ENCODE assay signal across 1 fruit fly cellular context in the genomic region with DNA sequence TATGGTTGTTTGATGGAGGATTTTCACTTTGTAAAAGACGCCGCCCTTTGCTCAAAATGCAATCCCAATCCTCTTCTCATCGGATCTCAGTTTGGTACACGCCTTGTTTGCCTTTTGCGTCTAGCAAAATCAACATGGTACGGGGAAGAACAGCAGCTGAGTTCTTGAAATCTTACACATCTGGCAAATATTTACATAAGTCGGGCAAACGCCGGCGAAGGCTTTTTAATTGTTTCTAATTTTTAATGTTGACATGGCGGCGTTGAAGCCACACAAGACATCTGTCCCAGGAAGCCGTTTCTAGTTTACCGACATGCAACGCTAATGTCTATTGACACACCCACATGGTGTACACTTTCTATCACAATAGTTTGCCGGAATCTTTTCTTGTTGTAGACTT.
TF ChIP-seq lines count a peak whose summit lies in the region.

No protein-coding gene starts in this region.

TF ChIP-seq in whole organism, embryonic, 481 proteins besides CTCF, POLR2A, EP300 and RAD21 (continued from another document):
- TF ChIP-seq kni (GFP tag; optimal IDR thresholded peaks at IDR 0.05; lab: Kevin White, UChicago) (peak; percentile 83), CG32532 (GFP tag; IDR thresholded peaks at IDR 0.05; lab: Robert Waterston, UW) (no peak), ro (GFP tag; IDR thresholded peaks at IDR 0.05; lab: Robert Waterston, UW) (no peak), fd64A (GFP tag; optimal IDR thresholded peaks at IDR 0.05; lab: Kevin White, UChicago) (peak; percentile 53), CG1529 (GFP tag; optimal IDR thresholded peaks at IDR 0.05; lab: Kevin White, UChicago) (peak; percentile 13), CG14710 (tag; optimal IDR thresholded peaks at IDR 0.05; lab: Kevin White, UChicago) (peak; percentile 68), CrebB (tag; optimal IDR thresholded peaks at IDR 0.05; lab: Kevin White, UChicago) (no peak), CG5953 (GFP tag; IDR thresholded peaks at IDR 0.05; lab: Robert Waterston, UW) (no peak), Kr (GFP tag; optimal IDR thresholded peaks at IDR 0.05; lab: Kevin White, UChicago) (peak; percentile 40), scrt (GFP tag; optimal IDR thresholded peaks at IDR 0.05; lab: Kevin White, UChicago) (no peak), Side (GFP tag; optimal IDR thresholded peaks at IDR 0.05; lab: Kevin White, UChicago) (peak; percentile 5), odd (GFP tag; optimal IDR thresholded peaks at IDR 0.05; lab: Kevin White, UChicago) (peak; percentile 28), maf-S (GFP tag; optimal IDR thresholded peaks at IDR 0.05; lab: Kevin White, UChicago) (no peak), D (optimal IDR thresholded peaks at IDR 0.05; lab: Kevin White, UChicago) (no peak), D (GFP tag; optimal IDR thresholded peaks at IDR 0.05; lab: Kevin White, UChicago) (peak; percentile 8), tio (GFP tag; optimal IDR thresholded peaks at IDR 0.05; lab: Kevin White, UChicago) (peak; percentile 74), CG7786 (GFP tag; optimal IDR thresholded peaks at IDR 0.05; lab: Kevin White, UChicago) (no peak), CG8359 (GFP tag; optimal IDR thresholded peaks at IDR 0.05; lab: Kevin White, UChicago; ENCODE audit: borderline replicate concordance) (peak; percentile 41), CG8944 (GFP tag; optimal IDR thresholded peaks at IDR 0.05; lab: Kevin White, UChicago) (no peak), CG2202 (tag; optimal IDR thresholded peaks at IDR 0.05; lab: Kevin White, UChicago) (peak; percentile 53), CG13775 (GFP tag; optimal IDR thresholded peaks at IDR 0.05; lab: Kevin White, UChicago) (no peak), BtbVII (GFP tag; optimal IDR thresholded peaks at IDR 0.05; lab: Kevin White, UChicago) (no peak), pum (GFP tag; optimal IDR thresholded peaks at IDR 0.05; lab: Kevin White, UChicago) (no peak), CG10959 (GFP tag; IDR thresholded peaks at IDR 0.05; lab: Robert Waterston, UW) (no peak), ara (GFP tag; IDR thresholded peaks at IDR 0.05; lab: Robert Waterston, UW) (peak; percentile 52; the same call in 1 of the 2 replicates), NC2β (GFP tag; optimal IDR thresholded peaks at IDR 0.05; lab: Kevin White, UChicago) (peak; percentile 18), CG4328 (GFP tag; optimal IDR thresholded peaks at IDR 0.05; lab: Kevin White, UChicago) (peak; percentile 5), Oaz (GFP tag; IDR thresholded peaks at IDR 0.05; lab: Robert Waterston, UW) (no peak), Spps (tag; optimal IDR thresholded peaks at IDR 0.05; lab: Kevin White, UChicago) (no peak), MTF-1 (GFP tag; optimal IDR thresholded peaks at IDR 0.05; lab: Kevin White, UChicago; ENCODE audit: borderline replicate concordance) (peak; percentile 53), gem (tag; optimal IDR thresholded peaks at IDR 0.05; lab: Kevin White, UChicago) (peak; percentile 30), CG1233 (GFP tag; optimal IDR thresholded peaks at IDR 0.05; lab: Kevin White, UChicago) (peak; percentile 40), CG6254 (GFP tag; optimal IDR thresholded peaks at IDR 0.05; lab: Kevin White, UChicago) (peak; percentile 56), Lhr (GFP tag; optimal IDR thresholded peaks at IDR 0.05; lab: Kevin White, UChicago) (peak; percentile 25), CG14441 (GFP tag; IDR thresholded peaks at IDR 0.05; lab: Robert Waterston, UW) (no peak), CG1603 (tag; optimal IDR thresholded peaks at IDR 0.05; lab: Kevin White, UChicago) (peak; percentile 14), CG9797 (GFP tag; optimal IDR thresholded peaks at IDR 0.05; lab: Kevin White, UChicago) (no peak), CG31441 (GFP tag; IDR thresholded peaks at IDR 0.05; lab: Robert Waterston, UW) (peak; percentile 44; the same call in 1 of the 2 replicates), CG4820 (GFP tag; optimal IDR thresholded peaks at IDR 0.05; lab: Kevin White, UChicago) (no peak), CG33557 (GFP tag; optimal IDR thresholded peaks at IDR 0.05; lab: Kevin White, UChicago) (peak; percentile 80), eyg (GFP tag; optimal IDR thresholded peaks at IDR 0.05; lab: Kevin White, UChicago) (no peak), Sox100B (GFP tag; optimal IDR thresholded peaks at IDR 0.05; lab: Kevin White, UChicago) (peak; percentile 4), bcd (GFP tag; optimal IDR thresholded peaks at IDR 0.05; lab: Kevin White, UChicago) (no peak), dmrt11E (tag; optimal IDR thresholded peaks at IDR 0.05; lab: Kevin White, UChicago) (peak; percentile 65), CG15479 (GFP tag; optimal IDR thresholded peaks at IDR 0.05; lab: Kevin White, UChicago) (peak; percentile 8), Myb (GFP tag; optimal IDR thresholded peaks at IDR 0.05; lab: Kevin White, UChicago) (no peak), CG15514 (GFP tag; optimal IDR thresholded peaks at IDR 0.05; lab: Kevin White, UChicago) (no peak), CoRest (tag; optimal IDR thresholded peaks at IDR 0.05; lab: Kevin White, UChicago) (no peak), sim (GFP tag; IDR thresholded peaks at IDR 0.05; lab: Robert Waterston, UW) (no peak), sc (optimal IDR thresholded peaks at IDR 0.05; lab: Kevin White, UChicago) (no peak), sc (GFP tag; optimal IDR thresholded peaks at IDR 0.05; lab: Kevin White, UChicago) (peak; percentile 15), shn (GFP tag; optimal IDR thresholded peaks at IDR 0.05; lab: Kevin White, UChicago) (no peak), Atf6 (GFP tag; IDR thresholded peaks at IDR 0.05; lab: Robert Waterston, UW) (no peak), Aef1 (GFP tag; IDR thresholded peaks at IDR 0.05; lab: Robert Waterston, UW) (no peak), CG8290 (GFP tag; optimal IDR thresholded peaks at IDR 0.05; lab: Kevin White, UChicago) (no peak), CG8290 (tag; optimal IDR thresholded peaks at IDR 0.05; lab: Kevin White, UChicago) (peak in 1 of 2 experiments; percentile 35), CG4854 (GFP tag; optimal IDR thresholded peaks at IDR 0.05; lab: Kevin White, UChicago) (no peak), amos (GFP tag; IDR thresholded peaks at IDR 0.05; lab: Robert Waterston, UW; ENCODE audit: partially characterized antibody) (no peak), gt (GFP tag; IDR thresholded peaks at IDR 0.05; lab: Robert Waterston, UW) (no peak), CG30431 (GFP tag; optimal IDR thresholded peaks at IDR 0.05; lab: Kevin White, UChicago) (no peak), CG6272 (GFP tag; IDR thresholded peaks at IDR 0.05; lab: Robert Waterston, UW) (no peak), otp (GFP tag; IDR thresholded peaks at IDR 0.05; lab: Robert Waterston, UW) (peak; percentile 74; the same call in 2 of the 3 replicates), dati (GFP tag; IDR thresholded peaks at IDR 0.05; lab: Robert Waterston, UW) (no peak), CG2875 (GFP tag; optimal IDR thresholded peaks at IDR 0.05; lab: Kevin White, UChicago) (no peak), Asciz (GFP tag; optimal IDR thresholded peaks at IDR 0.05; lab: Kevin White, UChicago) (peak; percentile 41), wor (GFP tag; IDR thresholded peaks at IDR 0.05; lab: Robert Waterston, UW) (no peak), CG10209 (GFP tag; optimal IDR thresholded peaks at IDR 0.05; lab: Kevin White, UChicago) (peak; percentile 28), CG4282 (GFP tag; optimal IDR thresholded peaks at IDR 0.05; lab: Kevin White, UChicago) (no peak), crc (GFP tag; optimal IDR thresholded peaks at IDR 0.05; lab: Kevin White, UChicago) (no peak), CG15696 (tag; optimal IDR thresholded peaks at IDR 0.05; lab: Kevin White, UChicago) (peak; percentile 90), dmrt99B (tag; optimal IDR thresholded peaks at IDR 0.05; lab: Kevin White, UChicago) (no peak), CG3407 (GFP tag; optimal IDR thresholded peaks at IDR 0.05; lab: Kevin White, UChicago) (peak; percentile 31), CG12744 (GFP tag; optimal IDR thresholded peaks at IDR 0.05; lab: Kevin White, UChicago) (no peak), ken (GFP tag; IDR thresholded peaks at IDR 0.05; lab: Robert Waterston, UW) (no peak), CG6813 (GFP tag; optimal IDR thresholded peaks at IDR 0.05; lab: Kevin White, UChicago) (peak; percentile 59), B-H1 (GFP tag; IDR thresholded peaks at IDR 0.05; lab: Robert Waterston, UW) (no peak), Ets65A (GFP tag; lab: Kevin White, UChicago) (peak; percentile 90), Abd-B (GFP tag; optimal IDR thresholded peaks at IDR 0.05; lab: Kevin White, UChicago) (no peak), HLH54F (GFP tag; optimal IDR thresholded peaks at IDR 0.05; lab: Kevin White, UChicago) (no peak), HLH4C (GFP tag; IDR thresholded peaks at IDR 0.05; lab: Robert Waterston, UW; ENCODE audit: partially characterized antibody) (no peak), C15 (GFP tag; IDR thresholded peaks at IDR 0.05; lab: Robert Waterston, UW) (0 out of 3 replicates have a peak, but pooled peaks have one; percentile 7), CG13424 (tag; optimal IDR thresholded peaks at IDR 0.05; lab: Kevin White, UChicago) (peak; percentile 10), CG2199 (GFP tag; IDR thresholded peaks at IDR 0.05; lab: Robert Waterston, UW) (0 out of 3 replicates have a peak, but pooled peaks have one; percentile 51), abd-A (tag; optimal IDR thresholded peaks at IDR 0.05; lab: Kevin White, UChicago) (no peak), Dip2 (GFP tag; IDR thresholded peaks at IDR 0.05; lab: Robert Waterston, UW) (no peak), CG6689 (GFP tag; IDR thresholded peaks at IDR 0.05; lab: Robert Waterston, UW) (peak; percentile 35), CG12236 (GFP tag; optimal IDR thresholded peaks at IDR 0.05; lab: Kevin White, UChicago) (peak; percentile 40), sens (GFP tag; lab: Kevin White, UChicago) (peak; percentile 78), Gug (GFP tag; IDR thresholded peaks at IDR 0.05; lab: Robert Waterston, UW) (no peak), mld (GFP tag; IDR thresholded peaks at IDR 0.05; lab: Robert Waterston, UW; ENCODE audit: partially characterized antibody) (no peak), CG12391 (tag; optimal IDR thresholded peaks at IDR 0.05; lab: Kevin White, UChicago) (no peak), CG17802 (tag; optimal IDR thresholded peaks at IDR 0.05; lab: Kevin White, UChicago) (no peak), CG17568 (GFP tag; optimal IDR thresholded peaks at IDR 0.05; lab: Kevin White, UChicago) (no peak), CG10267 (tag; optimal IDR thresholded peaks at IDR 0.05; lab: Kevin White, UChicago) (peak; percentile 7), lola (GFP tag; optimal IDR thresholded peaks at IDR 0.05; lab: Kevin White, UChicago) (peak in 1 of 3 experiments; percentile 53), CG15073 (GFP tag; optimal IDR thresholded peaks at IDR 0.05; lab: Kevin White, UChicago) (no peak), D19A (tag; optimal IDR thresholded peaks at IDR 0.05; lab: Kevin White, UChicago) (no peak), grau (tag; optimal IDR thresholded peaks at IDR 0.05; lab: Kevin White, UChicago) (no peak), H2.0 (GFP tag; IDR thresholded peaks at IDR 0.05; lab: Robert Waterston, UW) (no peak), inv (GFP tag; IDR thresholded peaks at IDR 0.05; lab: Robert Waterston, UW; ENCODE audit: partially characterized antibody) (no peak), CG8089 (GFP tag; optimal IDR thresholded peaks at IDR 0.05; lab: Kevin White, UChicago) (peak; percentile 4), CG30403 (GFP tag; optimal IDR thresholded peaks at IDR 0.05; lab: Kevin White, UChicago) (no peak), br (optimal IDR thresholded peaks at IDR 0.05; lab: Kevin White, UChicago) (no peak)
TF ChIP-seq in whole organism, embryonic: peak in this region for 58.
